Fruit fly (Drosophila melanogaster): ENCODE results near the gene asun.

DNA sequence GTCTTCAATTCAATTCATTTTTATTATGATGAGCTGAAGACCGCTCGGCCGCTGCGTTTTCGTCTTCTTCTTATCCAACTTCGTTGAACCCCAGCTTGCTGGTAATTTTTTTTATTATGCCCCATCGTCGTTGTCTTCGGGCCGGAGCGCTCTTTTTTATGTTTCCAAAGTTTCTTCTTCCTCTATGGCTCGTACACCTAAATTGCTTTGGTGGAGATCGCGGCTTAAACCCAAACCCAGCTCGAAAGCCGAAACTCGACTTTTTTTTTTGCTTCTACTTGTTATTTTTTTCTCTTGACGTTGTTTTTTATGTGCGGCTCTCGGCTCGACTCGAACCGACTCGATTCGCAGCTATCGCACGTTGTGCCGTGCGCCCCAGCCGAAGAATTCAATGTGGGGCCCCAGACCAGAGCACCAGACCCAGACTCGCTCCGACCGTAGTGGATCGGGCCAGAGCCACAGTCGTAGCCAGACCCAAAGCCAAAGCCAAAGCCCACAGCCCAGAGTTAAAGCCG is 11.1 kb upstream of the asun start:
- TF ChIP-seq insv (optimal IDR thresholded peaks at IDR 0.05) (no peak), ttk (optimal IDR thresholded peaks at IDR 0.05) (no peak), h (optimal IDR thresholded peaks at IDR 0.05) (no peak), psq (optimal IDR thresholded peaks at IDR 0.05) (no peak)
